Worm (Caenorhabditis elegans) whole organism, midembryonic: Measurements from ENCODE around the gene oxy-4.

Experiments
- T22C8.4 ChIP-seq: fragments of 200-800 bp; sonication (Bioruptor generic); IDR thresholded peaks from 2 replicates; pipeline ENCODE4 v1.3.6; 2022; ENCODE audit warnings: missing genetic modification characterization, missing compliant biosample characterization
- cog-1 ChIP-seq: sonication (generic microtip); optimal IDR thresholded peaks from 2 replicates; lab custom pipeline; 2016; ENCODE audit warnings: missing genetic modification characterization, missing compliant biosample characterization
- flt-1 ChIP-seq: fragments of 200-800 bp; sonication (Bioruptor generic); IDR thresholded peaks from 2 replicates; pipeline ENCODE4 v1.3.6; 2022; ENCODE audit warnings: missing genetic modification characterization, missing compliant biosample characterization
- klf-2 ChIP-seq: fragments of 200-800 bp; sonication (Bioruptor generic); conservative IDR thresholded peaks from 2 replicates; pipeline ENCODE4 v1.3.6; 2022; ENCODE audit warnings: missing genetic modification reagents, missing genetic modification characterization, missing compliant biosample characterization
- med-1 ChIP-seq: sonication (generic microtip); optimal IDR thresholded peaks from 2 replicates; lab custom pipeline; 2017; ENCODE audit warnings: missing genetic modification characterization, mild to moderate bottlenecking, missing compliant biosample characterization, antibody characterized with exemption, missing genetic modification reagents; ENCODE audit not compliant: insufficient read depth
- ref-1 ChIP-seq: fragments of 200-800 bp; sonication (Bioruptor generic); conservative IDR thresholded peaks from 2 replicates; pipeline ENCODE4 v1.3.6; 2022; ENCODE audit warnings: missing genetic modification reagents, missing genetic modification characterization, missing compliant biosample characterization
- tab-1 ChIP-seq: fragments of 200-800 bp; sonication (Bioruptor generic); IDR thresholded peaks from 2 replicates; pipeline ENCODE4 v1.3.6; 2022; ENCODE audit warnings: missing genetic modification characterization, missing compliant biosample characterization
- ztf-23 ChIP-seq: fragments of 200-800 bp; sonication (Bioruptor generic); IDR thresholded peaks from 2 replicates; pipeline ENCODE4 v1.3.6; 2022; ENCODE audit warnings: missing genetic modification reagents, missing genetic modification characterization, missing compliant biosample characterization
- ztf-29 ChIP-seq: fragments of 200-800 bp; sonication (Bioruptor generic); IDR thresholded peaks from 2 replicates; pipeline ENCODE4 v1.3.6; 2022; ENCODE audit warnings: missing genetic modification reagents, missing genetic modification characterization, missing compliant biosample characterization

Gene oxy-4

DNA sequence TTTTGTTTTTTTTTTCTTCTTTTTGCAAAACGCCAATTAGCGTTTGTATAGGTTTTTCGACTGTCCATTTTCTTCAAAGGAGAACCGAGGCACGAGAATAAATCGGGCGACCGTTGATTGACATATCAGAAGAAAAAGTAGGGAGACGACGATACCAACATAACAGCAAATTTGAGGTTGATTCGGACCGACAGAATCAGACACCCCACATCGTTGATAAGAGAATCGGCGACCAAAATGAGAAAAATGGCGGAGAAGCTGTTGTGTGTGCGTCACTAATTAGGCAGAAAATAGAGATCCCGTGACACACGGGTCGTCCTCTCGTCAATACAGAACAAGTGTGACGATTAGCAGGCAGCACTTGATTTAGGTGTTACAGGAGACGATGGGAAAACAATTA lies 16.6 kb downstream of the oxy-4 start:
- TF ChIP-seq T22C8.4 = no peak
- no peak for TF ChIP-seq ztf-29 (GFP tag; lab: Robert Waterston, UW)

DNA sequence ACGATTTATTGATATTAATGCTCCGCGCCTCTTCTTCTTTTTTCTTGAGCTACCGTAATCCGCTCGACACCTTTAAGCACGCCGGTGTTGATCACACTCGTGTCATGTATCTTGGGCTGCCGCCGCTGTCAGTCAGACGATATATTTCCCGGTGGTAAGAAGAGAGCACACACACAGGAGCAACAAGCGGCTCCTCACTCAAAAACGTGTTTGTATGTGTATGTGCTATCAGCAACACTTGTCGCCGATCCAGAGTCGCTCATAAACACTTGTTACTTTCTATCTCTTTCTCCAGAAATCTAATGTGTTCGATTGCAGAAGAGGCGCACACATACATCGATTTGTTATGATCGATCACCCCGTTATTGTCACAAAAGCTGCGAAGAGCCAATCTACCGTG lies 18.0 kb downstream of the oxy-4 start:
- TF ChIP-seq klf-2 (GFP tag; lab: Robert Waterston, UW) = no peak
- TF ChIP-seq T22C8.4 = 0 out of 2 replicates have a peak, but pooled peaks have one; percentile 21

DNA sequence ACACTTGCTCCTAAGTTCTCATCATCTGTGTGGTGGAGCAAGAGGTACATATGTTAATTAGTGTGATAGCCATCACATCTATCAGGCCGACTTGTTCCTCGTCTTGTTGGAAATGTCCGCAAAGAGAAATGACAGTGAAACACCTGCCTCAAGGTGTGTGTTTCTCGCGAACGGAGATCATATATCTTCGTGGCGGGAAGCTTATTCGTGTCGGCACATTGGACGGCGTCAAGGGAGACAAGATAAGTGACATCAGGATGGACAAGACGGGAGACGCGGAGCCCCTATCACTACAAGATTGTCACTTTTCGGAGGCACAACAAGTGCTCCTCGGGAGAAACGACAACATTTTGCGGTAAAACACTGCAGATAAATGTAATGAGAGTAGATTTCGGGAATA lies 18.8 kb downstream of the oxy-4 start:
- TF ChIP-seq ref-1 (GFP tag; lab: Robert Waterston, UW) = 0 out of 2 replicates have a peak, but pooled peaks have one; percentile 17
- no peak for TF ChIP-seq ztf-29 (GFP tag; lab: Robert Waterston, UW)

DNA sequence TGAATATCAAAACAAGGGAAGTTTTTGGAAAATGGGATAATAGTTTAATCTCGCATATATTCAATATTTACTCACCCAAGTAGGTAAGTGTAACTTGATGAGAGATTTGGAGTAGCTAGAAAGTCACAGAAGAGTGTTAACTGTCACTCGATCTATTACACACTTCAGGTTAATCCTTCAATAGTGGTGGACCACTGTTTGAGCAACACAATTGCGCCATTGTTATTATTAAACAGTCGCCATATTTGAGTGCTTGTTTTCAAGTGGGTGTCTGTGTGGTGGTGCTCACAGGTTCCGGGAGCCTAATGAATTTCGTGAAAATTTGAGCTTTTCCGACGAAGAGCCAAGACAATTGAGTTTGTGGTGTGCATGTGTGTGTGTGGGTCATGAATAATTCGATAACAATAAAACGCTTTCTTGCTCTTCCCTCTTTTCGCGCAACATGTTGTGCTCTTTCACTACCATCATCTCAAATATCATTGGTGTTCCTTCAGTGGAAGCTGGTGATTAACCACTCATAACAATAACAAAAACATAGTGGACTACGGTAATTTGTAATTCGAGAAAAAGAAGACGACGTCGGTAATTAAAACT lies 19.5 kb downstream of the oxy-4 start:
- no peak for TF ChIP-seq flt-1
- no peak for TF ChIP-seq klf-2 (GFP tag; lab: Robert Waterston, UW)

DNA sequence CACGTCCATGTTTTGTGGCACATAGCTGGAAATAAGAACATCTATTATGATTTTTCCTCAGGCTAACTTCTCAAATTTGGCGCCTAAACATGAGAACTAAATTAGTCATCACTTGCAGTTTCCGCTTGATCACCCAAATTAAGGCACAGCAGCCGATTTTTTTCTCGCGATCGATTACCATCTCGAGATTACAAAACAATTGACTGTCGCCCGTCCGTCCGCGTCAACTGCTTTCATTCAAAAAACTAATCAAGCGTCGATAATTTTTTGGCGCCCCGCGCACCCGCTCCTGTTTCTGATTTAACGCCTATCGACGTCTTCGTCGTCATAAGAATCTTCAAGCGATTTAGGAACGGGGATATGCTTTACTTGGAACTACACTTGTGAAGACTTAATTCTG lies 20.9 kb downstream of the oxy-4 start:
- TF ChIP-seq klf-2 (GFP tag; lab: Robert Waterston, UW) (no peak), cog-1 (tag; lab: Kevin White, UChicago) (no peak), ztf-23 (GFP tag; lab: Robert Waterston, UW) (no peak), T22C8.4 (no peak), ref-1 (GFP tag; lab: Robert Waterston, UW) (no peak), flt-1 (no peak), med-1 (GFP tag; lab: Kevin White, UChicago) (no peak), tab-1 (GFP tag; lab: Robert Waterston, UW) (no peak), ztf-29 (GFP tag; lab: Robert Waterston, UW) (no peak)

DNA sequence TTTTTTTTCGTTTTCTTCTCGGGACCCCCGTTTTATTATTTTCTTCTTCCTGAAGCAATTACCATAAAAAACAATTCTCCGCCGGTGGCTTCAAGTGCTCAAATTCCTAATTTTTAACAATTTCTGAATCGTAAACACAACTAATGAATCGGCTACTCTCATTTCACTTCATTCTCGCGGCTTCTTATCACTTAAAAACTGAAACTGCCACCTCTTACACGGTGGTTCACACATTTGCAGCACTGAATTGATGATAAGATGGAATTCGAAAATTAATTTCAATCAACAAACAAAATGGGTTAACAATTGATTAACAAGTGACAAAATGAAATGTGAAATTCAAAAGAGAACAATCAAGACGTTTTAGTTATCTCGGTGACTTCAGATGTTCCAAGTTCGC lies 21.5 kb downstream of the oxy-4 start:
- no peak for TF ChIP-seq klf-2 (GFP tag; lab: Robert Waterston, UW)

DNA sequence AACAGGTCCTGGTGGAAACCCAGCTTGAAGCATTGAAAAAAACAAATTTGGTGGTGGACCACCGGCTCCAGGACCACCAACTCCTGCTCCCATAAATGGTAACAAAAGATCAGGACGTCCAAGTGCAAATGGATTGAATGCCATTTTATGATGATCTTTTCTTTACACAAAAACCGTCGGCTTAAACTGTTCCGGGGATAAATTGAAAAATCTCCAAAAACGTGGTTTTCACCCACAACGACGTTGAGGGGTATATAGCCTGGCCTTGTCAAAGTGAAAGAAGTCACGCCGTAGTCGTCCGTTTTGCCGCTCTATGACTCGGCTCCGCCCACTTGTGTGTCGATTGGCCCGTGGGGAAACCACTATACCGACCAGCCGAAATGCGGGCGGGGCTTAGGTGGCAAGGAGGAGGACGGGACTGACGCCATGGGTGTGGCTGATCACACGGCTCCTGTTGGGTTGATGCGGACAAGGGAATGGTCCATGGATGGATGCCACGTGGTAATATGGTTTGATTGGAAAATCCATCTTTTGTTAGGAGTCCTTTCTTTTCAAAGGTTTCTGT lies 22.5 kb downstream of the oxy-4 start, which contains the start of gene tbx-2:
TSS of gene tbx-2 (minus strand) at position 264 of the 565 bp plus-strand sequence.
- TF ChIP-seq flt-1 (no peak), ztf-29 (GFP tag; lab: Robert Waterston, UW) (no peak), tab-1 (GFP tag; lab: Robert Waterston, UW) (no peak), ref-1 (GFP tag; lab: Robert Waterston, UW) (no peak), T22C8.4 (no peak), ztf-23 (GFP tag; lab: Robert Waterston, UW) (no peak), klf-2 (GFP tag; lab: Robert Waterston, UW) (no peak), med-1 (GFP tag; lab: Kevin White, UChicago) (no peak), cog-1 (tag; lab: Kevin White, UChicago) (no peak)

DNA sequence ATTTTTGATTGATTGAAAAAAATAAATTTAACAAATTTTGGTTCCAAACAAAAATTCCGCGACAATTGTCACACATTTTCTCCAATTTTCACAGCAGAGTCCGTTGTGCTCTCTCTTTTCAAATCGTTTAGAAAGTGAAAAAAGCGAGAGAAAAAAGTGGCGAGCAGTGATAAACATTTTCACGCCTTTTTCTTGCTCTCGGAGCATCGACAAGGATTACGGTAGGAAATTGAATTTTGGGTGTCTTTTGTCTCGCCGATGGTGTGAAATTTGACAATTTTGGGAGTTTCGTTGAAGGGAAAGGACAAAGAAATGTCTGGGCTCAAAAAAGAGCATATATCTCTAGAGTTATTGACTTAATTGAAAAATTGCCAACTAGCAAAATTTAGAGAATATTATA lies 24.1 kb downstream of the oxy-4 start:
- no peak for TF ChIP-seq ztf-23 (GFP tag; lab: Robert Waterston, UW)
- no peak for TF ChIP-seq klf-2 (GFP tag; lab: Robert Waterston, UW)
- no peak for TF ChIP-seq flt-1
- no peak for TF ChIP-seq med-1 (GFP tag; lab: Kevin White, UChicago)
- TF ChIP-seq T22C8.4 = no peak
- no peak for TF ChIP-seq ztf-29 (GFP tag; lab: Robert Waterston, UW)
- no peak for TF ChIP-seq cog-1 (tag; lab: Kevin White, UChicago)
- no peak for TF ChIP-seq ref-1 (GFP tag; lab: Robert Waterston, UW)
- TF ChIP-seq tab-1 (GFP tag; lab: Robert Waterston, UW) = no peak

DNA sequence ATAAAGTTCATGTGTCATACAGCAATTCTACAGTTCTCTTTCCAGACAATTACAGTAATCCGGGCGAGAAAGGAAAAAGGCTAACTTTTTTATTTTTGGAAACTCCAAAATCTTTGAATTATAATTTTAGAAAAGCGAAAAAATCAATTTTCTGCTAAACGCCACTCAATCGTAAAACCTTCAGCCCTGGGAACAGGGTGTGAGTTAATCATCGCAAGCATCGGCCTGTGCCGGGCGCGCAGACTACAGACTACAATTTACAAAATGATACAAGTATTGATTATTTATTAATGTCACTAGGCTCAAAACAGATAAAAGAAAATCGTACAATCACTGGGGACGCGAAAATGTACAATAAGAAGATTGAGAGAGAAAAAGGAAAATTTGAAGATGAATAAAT lies 27.9 kb downstream of the oxy-4 start:
- no peak for TF ChIP-seq med-1 (GFP tag; lab: Kevin White, UChicago)
- no peak for TF ChIP-seq cog-1 (tag; lab: Kevin White, UChicago)
- TF ChIP-seq tab-1 (GFP tag; lab: Robert Waterston, UW) = no peak
- TF ChIP-seq flt-1 = no peak
- TF ChIP-seq ztf-29 (GFP tag; lab: Robert Waterston, UW) = no peak
- no peak for TF ChIP-seq klf-2 (GFP tag; lab: Robert Waterston, UW)
- no peak for TF ChIP-seq T22C8.4
- TF ChIP-seq ref-1 (GFP tag; lab: Robert Waterston, UW) = no peak
- no peak for TF ChIP-seq ztf-23 (GFP tag; lab: Robert Waterston, UW)

DNA sequence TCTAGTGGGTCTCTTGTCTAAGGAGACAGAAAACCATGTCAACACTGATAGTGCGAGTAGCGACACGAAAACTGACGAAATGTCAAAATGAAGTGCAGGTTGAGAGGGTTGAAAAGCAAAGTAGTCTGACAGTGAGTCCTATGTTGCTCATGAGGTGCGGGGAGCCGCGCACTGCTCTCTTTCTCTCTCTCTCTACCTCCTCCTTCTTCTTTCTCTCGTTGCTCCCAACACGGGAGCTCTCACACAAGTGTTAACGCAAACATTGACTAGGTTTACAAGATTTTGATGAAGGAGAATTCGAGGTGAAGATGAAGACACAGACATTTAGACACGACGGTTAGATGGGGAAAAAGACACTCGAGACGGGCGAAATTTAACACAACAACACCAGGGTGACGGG lies 29.3 kb downstream of the oxy-4 start:
- no peak for TF ChIP-seq cog-1 (tag; lab: Kevin White, UChicago)
- no peak for TF ChIP-seq ref-1 (GFP tag; lab: Robert Waterston, UW)

DNA sequence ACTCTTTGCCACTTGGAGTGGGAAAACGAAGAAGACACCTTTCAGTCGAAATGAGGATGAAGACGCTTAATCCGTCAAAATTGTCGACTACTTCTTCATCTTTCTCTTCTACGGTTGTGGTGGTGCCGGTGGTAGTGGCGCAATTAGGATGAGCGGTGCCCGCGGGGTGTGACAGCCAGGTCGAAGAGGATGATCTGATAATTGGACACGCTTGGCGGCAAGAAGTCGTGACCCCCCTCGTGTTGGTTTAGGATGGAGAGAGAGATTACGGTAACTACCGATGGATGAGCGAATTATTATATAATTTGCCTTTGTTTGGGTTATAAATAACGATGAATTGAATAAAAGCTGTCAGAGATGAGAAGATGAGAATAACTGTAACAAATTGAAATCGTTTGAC lies 31.6 kb downstream of the oxy-4 start:
- TF ChIP-seq flt-1 (no peak), T22C8.4 (no peak), klf-2 (GFP tag; lab: Robert Waterston, UW) (no peak), ztf-23 (GFP tag; lab: Robert Waterston, UW) (no peak), ztf-29 (GFP tag; lab: Robert Waterston, UW) (no peak), tab-1 (GFP tag; lab: Robert Waterston, UW) (no peak), cog-1 (tag; lab: Kevin White, UChicago) (no peak), med-1 (GFP tag; lab: Kevin White, UChicago) (no peak), ref-1 (GFP tag; lab: Robert Waterston, UW) (no peak)
